Worm (Caenorhabditis elegans) whole organism, L4/young adult: ENCODE data around the gene Y24D9A.7.

ENCODE experiments used
- W03F9.2 ChIP-seq: fragments of 150-350 bp; optimal IDR thresholded peaks from 2 replicates; lab custom pipeline; 2014; ENCODE audit warnings: missing biosample characterization, missing genetic modification characterization
- dao-5 ChIP-seq: sonication (generic microtip); optimal IDR thresholded peaks from 2 replicates; lab custom pipeline; 2016; ENCODE audit warnings: missing genotype, missing genetic modification characterization, moderate library complexity, missing compliant biosample characterization
- him-1 ChIP-seq: sonication (generic microtip); optimal IDR thresholded peaks from 2 replicates; lab custom pipeline; 2016; ENCODE audit warnings: missing genotype, missing genetic modification reagents, missing genetic modification characterization, missing compliant biosample characterization

Gene Y24D9A.7

ce11 chrIV:4399418-4400136, 5.4 kb downstream of the Y24D9A.7 start:
- TF ChIP-seq dao-5 (tag; lab: Kevin White, UChicago) (no peak), him-1 (tag; lab: Kevin White, UChicago) (no peak), W03F9.2 (no peak)

ce11 chrIV:4398890-4399289, 6.1 kb downstream of the Y24D9A.7 start:
- TF ChIP-seq dao-5 (tag; lab: Kevin White, UChicago), result no peak
- no peak for TF ChIP-seq him-1 (tag; lab: Kevin White, UChicago)
- no peak for TF ChIP-seq W03F9.2

ce11 chrIV:4398420-4398819, 6.6 kb downstream of the Y24D9A.7 start:
- TF ChIP-seq W03F9.2 (no peak), him-1 (tag; lab: Kevin White, UChicago) (no peak), dao-5 (tag; lab: Kevin White, UChicago) (no peak)

ce11 chrIV:4397586-4397985, 7.4 kb downstream of the Y24D9A.7 start:
- TF ChIP-seq W03F9.2 (no peak), him-1 (tag; lab: Kevin White, UChicago) (no peak), dao-5 (tag; lab: Kevin White, UChicago) (no peak)

- no peak for TF ChIP-seq W03F9.2
- TF ChIP-seq him-1 (tag; lab: Kevin White, UChicago), result no peak
- no peak for TF ChIP-seq dao-5 (tag; lab: Kevin White, UChicago)
These were observed 7.9 kb downstream of the Y24D9A.7 start for ce11 chrIV:4397111-4397510.

- TF ChIP-seq W03F9.2 (no peak), dao-5 (tag; lab: Kevin White, UChicago) (no peak), him-1 (tag; lab: Kevin White, UChicago) (no peak)
These were observed 8.7 kb downstream of the Y24D9A.7 start for ce11 chrIV:4396052-4396821.

ce11 chrIV:4395555-4395954, 9.4 kb downstream of the Y24D9A.7 start:
- TF ChIP-seq dao-5 (tag; lab: Kevin White, UChicago), result no peak
- no peak for TF ChIP-seq him-1 (tag; lab: Kevin White, UChicago)
- TF ChIP-seq W03F9.2, result no peak

ce11 chrIV:4393942-4394460, 11.0 kb downstream of the Y24D9A.7 start, which contains the start of gene ell-1:
ell-1 (plus strand) TSS chrIV:4394410.
- TF ChIP-seq him-1 (tag; lab: Kevin White, UChicago) (no peak), dao-5 (tag; lab: Kevin White, UChicago) (no peak), W03F9.2 (no peak)

- TF ChIP-seq him-1 (tag; lab: Kevin White, UChicago) (no peak), W03F9.2 (peak; percentile 29)
These were observed 11.5 kb downstream of the Y24D9A.7 start for ce11 chrIV:4393488-4393887.

ce11 chrIV:4390438-4390894, 14.5 kb downstream of the Y24D9A.7 start, which contains the start of the genes rpl-7A and set-21:
rpl-7A (minus strand) TSS chrIV:4390590.
set-21 (plus strand) TSS chrIV:4390844.
- peak; percentile 73 for TF ChIP-seq him-1 (tag; lab: Kevin White, UChicago)
- no peak for TF ChIP-seq dao-5 (tag; lab: Kevin White, UChicago)
- TF ChIP-seq W03F9.2, result peak; percentile 79

ce11 chrIV:4386351-4386750, 18.6 kb downstream of the Y24D9A.7 start, which contains the start of gene tald-1:
tald-1 (plus strand) TSS chrIV:4386651.
- no peak for TF ChIP-seq him-1 (tag; lab: Kevin White, UChicago)
- no peak for TF ChIP-seq dao-5 (tag; lab: Kevin White, UChicago)
- no peak for TF ChIP-seq W03F9.2

ce11 chrIV:4369116-4369515, 35.9 kb downstream of the Y24D9A.7 start:
- TF ChIP-seq him-1 (tag; lab: Kevin White, UChicago), result no peak
- no peak for TF ChIP-seq dao-5 (tag; lab: Kevin White, UChicago)
- no peak for TF ChIP-seq W03F9.2

- TF ChIP-seq W03F9.2 (peak; percentile 67), him-1 (tag; lab: Kevin White, UChicago) (no peak), dao-5 (tag; lab: Kevin White, UChicago) (no peak)
These were observed 44.5 kb downstream of the Y24D9A.7 start, which contains the start of gene F55F10.1 for ce11 chrIV:4360497-4360896. F55F10.1 (plus strand) TSS chrIV:4360837.

- no peak for TF ChIP-seq him-1 (tag; lab: Kevin White, UChicago)
- TF ChIP-seq W03F9.2, result no peak
- TF ChIP-seq dao-5 (tag; lab: Kevin White, UChicago), result no peak
These were observed 45.3 kb downstream of the Y24D9A.7 start, which contains the start of gene F55F10.3 for ce11 chrIV:4359653-4360052. F55F10.3 (plus strand) TSS chrIV:4359953.
